Fruit fly (Drosophila melanogaster): ENCODE measurements around the gene CG7295.

dm6 chr2L:1909681-1910080 is 40.1 kb downstream of the CG7295 start:
- TF ChIP-seq CG12768 (GFP tag; optimal IDR thresholded peaks at IDR 0.05): no peak
- no peak for TF ChIP-seq pad (GFP tag; optimal IDR thresholded peaks at IDR 0.05)
- no peak for TF ChIP-seq cnc (optimal IDR thresholded peaks at IDR 0.05)
- no peak for TF ChIP-seq ovo (GFP tag; optimal IDR thresholded peaks at IDR 0.05)
- TF ChIP-seq Hr96 (GFP tag; optimal IDR thresholded peaks at IDR 0.05): no peak
- no peak for TF ChIP-seq cic (GFP tag; optimal IDR thresholded peaks at IDR 0.05)
- TF ChIP-seq tj (GFP tag; optimal IDR thresholded peaks at IDR 0.05): no peak
- TF ChIP-seq CG11617 (GFP tag; optimal IDR thresholded peaks at IDR 0.05): no peak
- TF ChIP-seq bab1 (GFP tag; optimal IDR thresholded peaks at IDR 0.05): peak; percentile 9
- no peak for TF ChIP-seq kay (GFP tag; ENCODE audit: borderline replicate concordance)

Measured in whole organism, adult.